Worm (Caenorhabditis elegans) whole organism, mixed stage, embryonic: ENCODE data around the gene inx-7.

Source experiments
- M03D4.4 ChIP-seq: sonication (generic microtip); optimal IDR thresholded peaks from 2 replicates; lab custom pipeline; 2017; ENCODE audit warnings: mild to moderate bottlenecking, missing genetic modification characterization, missing compliant biosample characterization
- bed-3 ChIP-seq: fragments of 200-800 bp; sonication (Bioruptor generic); optimal IDR thresholded peaks from 3 replicates; lab custom pipeline; 2018; ENCODE audit warnings: mild to moderate bottlenecking, missing genetic modification characterization, moderate library complexity, missing compliant biosample characterization
- blmp-1 ChIP-seq: fragments of 150-350 bp; optimal IDR thresholded peaks from 2 replicates; lab custom pipeline; 2014; ENCODE audit warnings: missing biosample characterization, missing genetic modification characterization
- elt-1 ChIP-seq: sonication (generic microtip); optimal IDR thresholded peaks from 2 replicates; lab custom pipeline; 2017; ENCODE audit warnings: missing genetic modification characterization, mild to moderate bottlenecking, missing compliant biosample characterization, antibody characterized with exemption, moderate library complexity, borderline replicate concordance; ENCODE audit not compliant: insufficient read depth
- elt-3 ChIP-seq: fragments of 150-350 bp; optimal IDR thresholded peaks from 2 replicates; lab custom pipeline; 2014; ENCODE audit warnings: missing biosample characterization, missing genetic modification characterization
- hlh-1 ChIP-seq: fragments of 150-350 bp; optimal IDR thresholded peaks from 2 replicates; lab custom pipeline; 2014; ENCODE audit warnings: missing biosample characterization, missing genetic modification reagents, missing genetic modification characterization
- mab-5 ChIP-seq: fragments of 150-350 bp; optimal IDR thresholded peaks from 2 replicates; lab custom pipeline; 2014; ENCODE audit warnings: missing biosample characterization, missing genetic modification characterization
- pha-4 ChIP-seq: fragments of 150-350 bp; optimal IDR thresholded peaks from 2 replicates; lab custom pipeline; 2018; ENCODE audit warnings: missing biosample characterization, missing genetic modification reagents, missing genetic modification characterization
- sem-2 ChIP-seq: fragments of 200-800 bp; sonication (Bioruptor generic); optimal IDR thresholded peaks from 2 replicates; lab custom pipeline; 2018; ENCODE audit warnings: mild to moderate bottlenecking, missing genetic modification characterization, missing compliant biosample characterization
- snpc-4 ChIP-seq: fragments of 150-350 bp; optimal IDR thresholded peaks from 2 replicates; lab custom pipeline; 2014; ENCODE audit warnings: missing biosample characterization, missing genetic modification characterization
- sptf-1 ChIP-seq: sonication (generic microtip); optimal IDR thresholded peaks from 2 replicates; lab custom pipeline; 2017; ENCODE audit warnings: mild to moderate bottlenecking, missing genetic modification characterization, moderate library complexity, missing compliant biosample characterization
- zip-8 ChIP-seq: fragments of 150-350 bp; optimal IDR thresholded peaks from 2 replicates; lab custom pipeline; 2014; ENCODE audit warnings: missing biosample characterization, missing genetic modification characterization

- no peak for TF ChIP-seq elt-3 (tag; lab: Kevin White, UChicago)
- no peak for TF ChIP-seq elt-1
- no peak for TF ChIP-seq sem-2 (GFP tag; lab: Kevin White, UChicago)
- no peak for TF ChIP-seq sptf-1 (tag; lab: Kevin White, UChicago)
- TF ChIP-seq pha-4 (tag; lab: Kevin White, UChicago), result no peak
- TF ChIP-seq mab-5, result no peak
- TF ChIP-seq blmp-1 (tag; lab: Kevin White, UChicago), result no peak
- no peak for TF ChIP-seq zip-8 (tag; lab: Kevin White, UChicago)
- TF ChIP-seq hlh-1, result no peak
- no peak for TF ChIP-seq snpc-4 (tag; lab: Kevin White, UChicago)
- TF ChIP-seq bed-3 (GFP tag; lab: Kevin White, UChicago), result no peak
- TF ChIP-seq M03D4.4 (tag; lab: Kevin White, UChicago), result no peak
These were observed 50.1 kb downstream of the inx-7 start, which contains the start of gene pck-3 for ce11 chrIV:5896341-5896740.
